Worm (Caenorhabditis elegans): ENCODE results near the gene Y62F5A.10.

- TF ChIP-seq ttx-3 (tag; optimal IDR thresholded peaks at IDR 0.05) (no peak), tbx-2 (tag; optimal IDR thresholded peaks at IDR 0.05) (no peak), ceh-2 (tag; optimal IDR thresholded peaks at IDR 0.05) (no peak), hlh-13 (GFP tag; optimal IDR thresholded peaks at IDR 0.05) (no peak), unc-86 (tag; optimal IDR thresholded peaks at IDR 0.05) (no peak), dve-1 (tag; optimal IDR thresholded peaks at IDR 0.05) (no peak)
Observed at ce11 chrII:11526954-11527353, 5.6 kb downstream of the Y62F5A.10 start, which contains the start of gene age-1.

All from whole organism, late embryonic.